Fruit fly (Drosophila melanogaster) whole organism, adult: Measurements from ENCODE around the gene scrib.

Source experiments
- CG11617 ChIP-seq: fragments of 200-800 bp; sonication (Bioruptor generic); optimal IDR thresholded peaks from 2 replicates; lab custom pipeline; 2017; ENCODE audit warnings: mild to moderate bottlenecking, missing biosample characterization, missing genetic modification reagents, missing genetic modification characterization
- CG12768 ChIP-seq: fragments of 200-800 bp; sonication (Bioruptor generic); optimal IDR thresholded peaks from 2 replicates; lab custom pipeline; 2017; ENCODE audit warnings: missing biosample characterization, missing genetic modification characterization, mild to moderate bottlenecking, moderate library complexity, missing genetic modification reagents
- CG14711 ChIP-seq: fragments of 200-800 bp; sonication (Bioruptor generic); optimal IDR thresholded peaks from 2 replicates; lab custom pipeline; 2018; ENCODE audit warnings: missing biosample characterization, mild to moderate bottlenecking, missing genetic modification characterization, moderate library complexity
- CG1620 ChIP-seq: fragments of 200-800 bp; sonication (Bioruptor generic); optimal IDR thresholded peaks from 2 replicates; lab custom pipeline; 2016; ENCODE audit warnings: missing biosample characterization, missing genetic modification characterization
- CG33017 ChIP-seq: fragments of 200-800 bp; sonication (Bioruptor generic); optimal IDR thresholded peaks from 2 replicates; lab custom pipeline; 2018; ENCODE audit warnings: missing biosample characterization, mild to moderate bottlenecking, missing genetic modification characterization, moderate library complexity
- CG5204 ChIP-seq: fragments of 200-800 bp; sonication (Bioruptor generic); optimal IDR thresholded peaks from 2 replicates; lab custom pipeline; 2016; ENCODE audit warnings: missing biosample characterization, missing genetic modification characterization
- CG7045 ChIP-seq: fragments of 200-800 bp; sonication (Bioruptor generic); optimal IDR thresholded peaks from 2 replicates; lab custom pipeline; 2017; ENCODE audit warnings: missing biosample characterization, mild to moderate bottlenecking, missing genetic modification characterization
- CG7101 ChIP-seq: fragments of 200-800 bp; sonication (Bioruptor generic); optimal IDR thresholded peaks from 2 replicates; lab custom pipeline; 2018; ENCODE audit warnings: missing biosample characterization, mild to moderate bottlenecking, missing genetic modification characterization, moderate library complexity
- Clk ChIP-seq: fragments of 200-800 bp; sonication (Bioruptor generic); optimal IDR thresholded peaks from 2 replicates; lab custom pipeline; 2017; ENCODE audit warnings: missing biosample characterization, missing genetic modification characterization
- Crg-1 ChIP-seq: fragments of 200-800 bp; sonication (Bioruptor generic); optimal IDR thresholded peaks from 2 replicates; lab custom pipeline; 2016; ENCODE audit warnings: missing biosample characterization, missing genetic modification characterization
- Hr96 ChIP-seq: fragments of 200-800 bp; sonication (Bioruptor generic); optimal IDR thresholded peaks from 2 replicates; lab custom pipeline; 2016; ENCODE audit warnings: missing biosample characterization, missing genetic modification characterization
- Mnt ChIP-seq: fragments of 200-800 bp; sonication (Bioruptor generic); optimal IDR thresholded peaks from 2 replicates; lab custom pipeline; 2016; ENCODE audit warnings: missing biosample characterization, mild to moderate bottlenecking, missing genetic modification characterization
- bab1 ChIP-seq: fragments of 200-800 bp; sonication (Bioruptor generic); optimal IDR thresholded peaks from 3 replicates; lab custom pipeline; 2019; ENCODE audit warnings: missing biosample characterization, mild to moderate bottlenecking, missing genetic modification characterization, moderate library complexity
- cic ChIP-seq: fragments of 200-800 bp; sonication (Bioruptor generic); optimal IDR thresholded peaks from 2 replicates; lab custom pipeline; 2017; ENCODE audit warnings: missing biosample characterization, mild to moderate bottlenecking, missing genetic modification characterization, moderate library complexity
- cnc ChIP-seq, 2 experiments: fragments of >200 bp; optimal IDR thresholded peaks; 2 replicates each; lab custom pipeline; 2017
- kay ChIP-seq: fragments of 200-800 bp; sonication (Bioruptor generic); peaks from one replicate; lab custom pipeline; 2016; ENCODE audit warnings: missing biosample characterization, missing genetic modification characterization, borderline replicate concordance
- ovo ChIP-seq: fragments of 200-800 bp; sonication (Bioruptor generic); optimal IDR thresholded peaks from 2 replicates; lab custom pipeline; 2016; ENCODE audit warnings: missing biosample characterization, missing genetic modification characterization
- pad ChIP-seq: fragments of 200-800 bp; sonication (Bioruptor generic); optimal IDR thresholded peaks from 3 replicates; lab custom pipeline; 2017; ENCODE audit warnings: missing biosample characterization, missing genetic modification characterization, mild to moderate bottlenecking, moderate library complexity, missing genetic modification reagents
- tj ChIP-seq: fragments of 200-800 bp; sonication (Bioruptor generic); optimal IDR thresholded peaks from 3 replicates; lab custom pipeline; 2017; ENCODE audit warnings: missing biosample characterization, mild to moderate bottlenecking, missing genetic modification characterization, moderate library complexity
- toe ChIP-seq: fragments of 200-800 bp; sonication (Bioruptor generic); optimal IDR thresholded peaks from 2 replicates; lab custom pipeline; 2016; ENCODE audit warnings: missing biosample characterization, missing genetic modification characterization

Gene scrib

DNA sequence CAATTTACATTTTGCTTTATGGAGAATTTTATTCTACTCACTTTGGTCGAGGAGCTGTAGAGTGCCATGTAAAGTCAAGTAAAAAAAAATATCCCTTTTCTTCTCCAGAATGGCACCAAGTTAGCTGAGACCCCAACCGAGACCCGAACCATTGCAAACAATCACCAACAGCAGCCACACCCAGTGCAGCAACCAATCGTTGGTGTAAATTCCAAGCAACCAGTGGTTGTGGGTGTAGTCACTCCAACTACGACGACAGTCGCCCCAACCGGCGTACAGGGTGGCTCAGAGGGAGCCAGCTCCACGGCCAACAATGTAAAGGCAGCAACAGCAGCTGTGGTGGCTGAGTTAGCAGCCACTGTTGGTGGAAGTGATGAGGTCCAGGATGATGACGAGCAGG lies 30.7 kb downstream of the scrib start:
- TF ChIP-seq Crg-1 (GFP tag; lab: Kevin White, UChicago) (no peak), CG1620 (GFP tag; lab: Kevin White, UChicago) (peak; percentile 7)

DNA sequence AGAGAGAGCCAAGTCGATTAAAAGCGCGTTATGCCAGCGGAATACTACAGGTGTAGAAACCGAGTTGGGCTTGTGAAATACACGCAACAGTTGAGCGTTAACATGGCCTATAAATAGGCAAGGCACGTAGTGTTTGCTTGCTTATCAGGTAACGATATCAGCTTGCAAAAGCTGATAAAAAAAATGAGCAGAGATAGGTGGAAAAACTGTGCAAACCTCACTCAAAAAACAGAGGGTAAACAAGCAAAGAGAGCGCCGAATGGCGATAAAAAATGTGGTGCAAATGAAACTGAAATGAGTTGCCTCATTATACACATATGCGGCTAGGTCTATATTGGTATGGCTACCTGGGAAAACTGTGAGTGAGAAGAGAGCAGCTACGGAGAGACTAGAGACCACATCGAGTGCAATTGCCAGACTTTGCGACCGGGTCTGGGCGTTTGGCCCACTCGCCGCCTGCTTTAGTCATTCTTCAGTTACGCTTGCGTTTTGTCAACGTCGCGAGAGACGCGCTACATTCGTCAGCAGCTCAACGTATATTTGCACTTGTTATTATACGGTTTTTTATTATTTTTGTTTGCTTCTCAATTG lies 32.1 kb downstream of the scrib start:
- TF ChIP-seq Crg-1 (GFP tag; lab: Kevin White, UChicago) (no peak), CG11617 (peak; percentile 46), Hr96 (GFP tag; lab: Kevin White, UChicago) (peak; percentile 51), cnc (optimal IDR thresholded peaks at IDR 0.05; lab: Kevin White, UChicago) (no peak), CG7101 (tag; lab: Kevin White, UChicago) (no peak), CG12768 (GFP tag; lab: Kevin White, UChicago) (peak; percentile 80), tj (GFP tag; lab: Kevin White, UChicago) (peak; percentile 39), ovo (GFP tag; lab: Kevin White, UChicago) (peak; percentile 20), CG1620 (GFP tag; lab: Kevin White, UChicago) (no peak), cic (GFP tag; lab: Kevin White, UChicago) (peak; percentile 86), CG5204 (peak; percentile 37), pad (GFP tag; lab: Kevin White, UChicago) (peak; percentile 2), Clk (GFP tag; lab: Kevin White, UChicago) (no peak), Mnt (peak; percentile 66), CG7045 (GFP tag; lab: Kevin White, UChicago) (no peak), toe (peak; percentile 58), CG33017 (tag; lab: Kevin White, UChicago) (peak; percentile 50), CG14711 (peak; percentile 12), kay (GFP tag; lab: Kevin White, UChicago) (peak; percentile 98), bab1 (GFP tag; lab: Kevin White, UChicago) (peak; percentile 25)

DNA sequence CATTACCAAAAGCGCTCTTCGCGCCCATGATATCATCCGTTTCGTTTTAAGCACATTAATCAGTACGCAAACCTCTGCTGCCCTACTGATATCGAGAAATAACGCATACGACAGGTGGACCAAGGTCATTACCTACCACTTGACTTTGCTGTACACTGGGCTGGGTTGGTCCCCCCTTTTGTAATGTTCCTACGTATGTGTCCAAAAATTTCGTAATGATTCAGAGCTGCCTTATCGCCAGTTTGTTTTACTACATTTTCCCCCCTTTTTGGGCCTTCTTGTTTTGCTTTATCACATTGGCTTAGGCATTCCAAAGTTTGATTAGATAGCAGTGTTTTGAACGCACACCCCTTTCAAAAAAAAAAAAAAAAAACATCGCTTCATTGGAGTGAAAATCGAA lies 34.3 kb downstream of the scrib start:
- peak; percentile 79 for TF ChIP-seq kay (GFP tag; lab: Kevin White, UChicago)
- TF ChIP-seq ovo (GFP tag; lab: Kevin White, UChicago) = no peak

DNA sequence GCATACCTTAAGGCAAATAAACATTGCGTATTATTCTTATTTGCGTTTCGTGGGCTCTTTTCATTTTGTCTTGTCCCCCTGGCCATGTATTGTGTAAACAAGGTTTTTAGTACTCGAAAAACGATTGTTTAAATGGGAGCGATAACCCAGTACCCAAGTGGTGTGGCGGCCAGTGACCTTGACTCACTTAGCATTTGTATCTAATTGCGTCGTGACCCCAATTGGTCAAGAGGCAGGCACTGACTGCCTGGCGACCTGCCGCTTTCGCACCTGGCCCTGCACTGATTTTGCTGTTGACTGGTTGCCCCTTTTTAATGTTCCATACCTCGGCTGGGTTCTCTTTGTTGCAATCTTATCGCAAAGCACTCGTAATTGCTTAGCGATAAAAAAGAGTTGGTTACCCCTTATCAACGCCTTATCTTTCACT lies 52.0 kb downstream of the scrib start:
- peak; percentile 27 for TF ChIP-seq CG12768 (GFP tag; lab: Kevin White, UChicago)
- peak; percentile 13 for TF ChIP-seq Hr96 (GFP tag; lab: Kevin White, UChicago)
- TF ChIP-seq CG5204 = no peak
- peak; percentile 4 for TF ChIP-seq CG11617

- no peak for TF ChIP-seq CG11617
- TF ChIP-seq Hr96 (GFP tag; lab: Kevin White, UChicago) = no peak
- no peak for TF ChIP-seq CG1620 (GFP tag; lab: Kevin White, UChicago)
- TF ChIP-seq CG7045 (GFP tag; lab: Kevin White, UChicago) = no peak
- no peak for TF ChIP-seq CG12768 (GFP tag; lab: Kevin White, UChicago)
- TF ChIP-seq kay (GFP tag; lab: Kevin White, UChicago) = no peak
- TF ChIP-seq CG14711 = no peak
- TF ChIP-seq cic (GFP tag; lab: Kevin White, UChicago) = no peak
These were observed 57.8 kb downstream of the scrib start for dm6 chr3R:26593847-26594542.

- TF ChIP-seq pad (GFP tag; lab: Kevin White, UChicago) (peak; percentile 80), CG14711 (no peak), Clk (GFP tag; lab: Kevin White, UChicago) (no peak), CG1620 (GFP tag; lab: Kevin White, UChicago) (no peak), CG7045 (GFP tag; lab: Kevin White, UChicago) (no peak), ovo (GFP tag; lab: Kevin White, UChicago) (no peak), CG7101 (tag; lab: Kevin White, UChicago) (no peak)
These were observed 70.3 kb downstream of the scrib start for dm6 chr3R:26606498-26606897.

DNA sequence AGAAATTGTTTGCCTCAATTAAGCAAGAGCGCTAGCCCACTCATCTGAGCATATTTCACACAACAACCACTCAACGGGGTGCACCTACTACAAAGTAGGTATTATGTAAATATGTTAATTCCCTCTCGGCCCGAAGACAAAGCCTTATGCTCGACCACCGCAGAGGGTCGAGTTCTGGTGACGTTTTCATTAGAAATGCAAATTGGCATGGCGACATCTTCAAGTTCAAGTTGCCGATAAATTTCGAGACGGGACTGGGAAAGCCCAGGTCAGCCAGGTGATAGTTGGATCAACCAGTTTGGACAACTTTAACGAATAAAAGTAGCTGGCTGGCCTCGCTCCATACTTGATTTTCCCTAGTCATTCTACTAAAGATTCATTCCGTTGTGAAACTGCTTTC lies 79.3 kb downstream of the scrib start:
- TF ChIP-seq CG7045 (GFP tag; lab: Kevin White, UChicago) (no peak), cnc (optimal IDR thresholded peaks at IDR 0.05; lab: Kevin White, UChicago) (no peak), Hr96 (GFP tag; lab: Kevin White, UChicago) (no peak), tj (GFP tag; lab: Kevin White, UChicago) (no peak), bab1 (GFP tag; lab: Kevin White, UChicago) (no peak), CG7101 (tag; lab: Kevin White, UChicago) (no peak), Clk (GFP tag; lab: Kevin White, UChicago) (no peak), ovo (GFP tag; lab: Kevin White, UChicago) (no peak), cic (GFP tag; lab: Kevin White, UChicago) (no peak), CG1620 (GFP tag; lab: Kevin White, UChicago) (no peak), CG33017 (tag; lab: Kevin White, UChicago) (no peak), CG12768 (GFP tag; lab: Kevin White, UChicago) (no peak), toe (no peak)
